4 fruit fly cellular contexts compared by ENCODE assay signal in the genomic region with DNA sequence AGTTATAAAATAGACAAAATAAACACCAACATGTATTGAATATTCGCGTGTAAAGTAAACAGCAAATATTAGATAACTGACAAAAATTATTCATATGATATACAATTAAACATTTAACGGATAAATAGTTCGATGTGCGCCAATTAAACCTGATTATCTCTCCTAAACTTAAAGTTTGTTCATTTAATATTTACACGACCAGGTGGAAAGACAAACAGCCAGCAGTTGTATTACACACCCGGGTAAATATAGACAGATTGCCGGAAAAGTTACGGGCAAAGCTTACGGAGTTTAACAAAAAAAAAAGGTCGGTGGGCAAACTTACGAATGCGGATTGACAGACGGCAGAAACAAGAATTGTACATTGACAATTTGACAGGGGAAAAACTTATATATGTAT.
TF ChIP-seq lines count a peak whose summit lies in the region.

No protein-coding gene starts in this region.

- TF ChIP-seq CTCF in whole organism, embryonic (GFP tag; optimal IDR thresholded peaks at IDR 0.05; lab: Kevin White, UChicago), result peak; percentile 29

TF ChIP-seq in whole organism, adult, 20 proteins besides CTCF, POLR2A, EP300 and RAD21:
- TF ChIP-seq ovo (GFP tag; optimal IDR thresholded peaks at IDR 0.05; lab: Kevin White, UChicago), result peak; percentile 1
- peak; percentile 14 for TF ChIP-seq Crg-1 (GFP tag; optimal IDR thresholded peaks at IDR 0.05; lab: Kevin White, UChicago)
- TF ChIP-seq CG7101 (tag; optimal IDR thresholded peaks at IDR 0.05; lab: Kevin White, UChicago), result peak; percentile 46
- TF ChIP-seq CG12768 (GFP tag; optimal IDR thresholded peaks at IDR 0.05; lab: Kevin White, UChicago), result no peak
- TF ChIP-seq Clk (GFP tag; optimal IDR thresholded peaks at IDR 0.05; lab: Kevin White, UChicago), result no peak
- no peak for TF ChIP-seq CG5204 (GFP tag; optimal IDR thresholded peaks at IDR 0.05; lab: Kevin White, UChicago)
- peak; percentile 26 for TF ChIP-seq CG11617 (GFP tag; optimal IDR thresholded peaks at IDR 0.05; lab: Kevin White, UChicago)
- peak; percentile 1 for TF ChIP-seq CG33017 (tag; optimal IDR thresholded peaks at IDR 0.05; lab: Kevin White, UChicago)
TF ChIP-seq in whole organism, adult: peak in this region for 5.

TF ChIP-seq in whole organism, embryonic, 481 proteins besides CTCF, POLR2A, EP300 and RAD21 (continues in another document):
- TF ChIP-seq eyg (GFP tag; optimal IDR thresholded peaks at IDR 0.05; lab: Kevin White, UChicago) (peak; percentile 65), CG1603 (tag; optimal IDR thresholded peaks at IDR 0.05; lab: Kevin White, UChicago) (peak; percentile 42), cg (GFP tag; optimal IDR thresholded peaks at IDR 0.05; lab: Kevin White, UChicago) (no peak), lbe (GFP tag; optimal IDR thresholded peaks at IDR 0.05; lab: Kevin White, UChicago) (no peak), Tbp (GFP tag; optimal IDR thresholded peaks at IDR 0.05; lab: Kevin White, UChicago) (no peak), otp (GFP tag; IDR thresholded peaks at IDR 0.05; lab: Robert Waterston, UW) (peak; percentile 59; the same call in 1 of the 3 replicates), CG15269 (tag; optimal IDR thresholded peaks at IDR 0.05; lab: Kevin White, UChicago) (peak; percentile 85), CG12299 (tag; optimal IDR thresholded peaks at IDR 0.05; lab: Kevin White, UChicago) (peak; percentile 68), Doc3 (GFP tag; IDR thresholded peaks at IDR 0.05; lab: Robert Waterston, UW; ENCODE audit: partially characterized antibody) (no peak), Ets97D (GFP tag; optimal IDR thresholded peaks at IDR 0.05; lab: Kevin White, UChicago) (peak; percentile 9), CG3407 (GFP tag; optimal IDR thresholded peaks at IDR 0.05; lab: Kevin White, UChicago) (peak; percentile 15), CG4707 (GFP tag; optimal IDR thresholded peaks at IDR 0.05; lab: Kevin White, UChicago) (peak; percentile 65), emc (GFP tag; optimal IDR thresholded peaks at IDR 0.05; lab: Kevin White, UChicago) (peak; percentile 22), row (GFP tag; IDR thresholded peaks at IDR 0.05; lab: Robert Waterston, UW) (no peak), ab (GFP tag; optimal IDR thresholded peaks at IDR 0.05; lab: Kevin White, UChicago) (no peak), pb (GFP tag; optimal IDR thresholded peaks at IDR 0.05; lab: Kevin White, UChicago) (peak; percentile 20), slbo (GFP tag; IDR thresholded peaks at IDR 0.05; lab: Robert Waterston, UW) (peak; percentile 20; the same call in 1 of the 2 replicates), CG1233 (GFP tag; optimal IDR thresholded peaks at IDR 0.05; lab: Kevin White, UChicago) (peak; percentile 53), Vsx1 (GFP tag; optimal IDR thresholded peaks at IDR 0.05; lab: Kevin White, UChicago) (peak; percentile 73), Fer3 (tag; optimal IDR thresholded peaks at IDR 0.05; lab: Kevin White, UChicago) (peak; percentile 81), nmo (GFP tag; optimal IDR thresholded peaks at IDR 0.05; lab: Kevin White, UChicago) (no peak), CG7271 (tag; optimal IDR thresholded peaks at IDR 0.05; lab: Kevin White, UChicago) (peak; percentile 38), pros (GFP tag; optimal IDR thresholded peaks at IDR 0.05; lab: Kevin White, UChicago) (no peak), Atf6 (GFP tag; IDR thresholded peaks at IDR 0.05; lab: Robert Waterston, UW) (peak; percentile 88), CHES-1-like (GFP tag; optimal IDR thresholded peaks at IDR 0.05; lab: Kevin White, UChicago) (peak; percentile 43), Bgb (GFP tag; IDR thresholded peaks at IDR 0.05; lab: Robert Waterston, UW; ENCODE audit: partially characterized antibody) (no peak)

TF ChIP-seq in whole organism, prepupa, 60 proteins besides CTCF, POLR2A, EP300 and RAD21 (continues in another document):
- TF ChIP-seq Gug (GFP tag; IDR thresholded peaks at IDR 0.05; lab: Robert Waterston, UW) (no peak), CG11294 (GFP tag; IDR thresholded peaks at IDR 0.05; lab: Robert Waterston, UW) (no peak), CG11762 (GFP tag; optimal IDR thresholded peaks at IDR 0.05; lab: Kevin White, UChicago; ENCODE audit: insufficient read depth) (no peak), CG8119 (GFP tag; IDR thresholded peaks at IDR 0.05; lab: Robert Waterston, UW) (no peak), Smox (GFP tag; optimal IDR thresholded peaks at IDR 0.05; lab: Kevin White, UChicago) (no peak), cyc (GFP tag; optimal IDR thresholded peaks at IDR 0.05; lab: Kevin White, UChicago) (no peak), CG10631 (GFP tag; optimal IDR thresholded peaks at IDR 0.05; lab: Kevin White, UChicago) (peak; percentile 22), CG8319 (GFP tag; optimal IDR thresholded peaks at IDR 0.05; lab: Kevin White, UChicago) (no peak), lz (GFP tag; optimal IDR thresholded peaks at IDR 0.05; lab: Kevin White, UChicago) (no peak), Hr39 (GFP tag; optimal IDR thresholded peaks at IDR 0.05; lab: Kevin White, UChicago) (no peak), Eip75B (GFP tag; optimal IDR thresholded peaks at IDR 0.05; lab: Kevin White, UChicago) (no peak), fkh (GFP tag; optimal IDR thresholded peaks at IDR 0.05; lab: Kevin White, UChicago) (peak; percentile 83), Blimp-1 (GFP tag; optimal IDR thresholded peaks at IDR 0.05; lab: Kevin White, UChicago) (no peak), topi (GFP tag; optimal IDR thresholded peaks at IDR 0.05; lab: Kevin White, UChicago) (no peak), Sox102F (GFP tag; optimal IDR thresholded peaks at IDR 0.05; lab: Kevin White, UChicago) (no peak), svp (GFP tag; lab: Kevin White, UChicago) (peak; percentile 15), fd59A (GFP tag; optimal IDR thresholded peaks at IDR 0.05; lab: Kevin White, UChicago) (no peak), Eip78C (GFP tag; lab: Kevin White, UChicago) (no peak), Hr4 (GFP tag; optimal IDR thresholded peaks at IDR 0.05; lab: Kevin White, UChicago) (no peak), Sox14 (GFP tag; optimal IDR thresholded peaks at IDR 0.05; lab: Kevin White, UChicago) (no peak), CG8632 (GFP tag; optimal IDR thresholded peaks at IDR 0.05; lab: Kevin White, UChicago) (peak; percentile 20), pdm3 (GFP tag; optimal IDR thresholded peaks at IDR 0.05; lab: Kevin White, UChicago) (no peak), Met (GFP tag; optimal IDR thresholded peaks at IDR 0.05; lab: Kevin White, UChicago) (no peak), Ets96B (tag; optimal IDR thresholded peaks at IDR 0.05; lab: Kevin White, UChicago) (no peak), acj6 (GFP tag; optimal IDR thresholded peaks at IDR 0.05; lab: Kevin White, UChicago) (no peak), CG3919 (GFP tag; optimal IDR thresholded peaks at IDR 0.05; lab: Kevin White, UChicago) (no peak), CG6163 (GFP tag; IDR thresholded peaks at IDR 0.05; lab: Robert Waterston, UW) (no peak), CG34406 (GFP tag; optimal IDR thresholded peaks at IDR 0.05; lab: Kevin White, UChicago) (peak; percentile 31), vri (GFP tag; optimal IDR thresholded peaks at IDR 0.05; lab: Kevin White, UChicago) (no peak), CG6792 (GFP tag; optimal IDR thresholded peaks at IDR 0.05; lab: Kevin White, UChicago) (no peak)

TF ChIP-seq in whole organism, pupa, 21 proteins besides CTCF, POLR2A, EP300 and RAD21:
- TF ChIP-seq CG34367 (tag; optimal IDR thresholded peaks at IDR 0.05; lab: Kevin White, UChicago), result peak; percentile 3
- TF ChIP-seq D1 (tag; optimal IDR thresholded peaks at IDR 0.05; lab: Kevin White, UChicago), result no peak
